Worm (Caenorhabditis elegans) whole organism, L1 larva: ENCODE data around the gene nyn-3.

Source experiments
- C34B4.2 ChIP-seq: sonication (generic microtip); optimal IDR thresholded peaks from 2 replicates; lab custom pipeline; 2017; ENCODE audit warnings: mild to moderate bottlenecking, missing genetic modification characterization, missing compliant biosample characterization
- elt-2 ChIP-seq: sonication (generic microtip); optimal IDR thresholded peaks from 2 replicates; lab custom pipeline; 2016; ENCODE audit warnings: missing genetic modification characterization, mild to moderate bottlenecking, inconsistent platforms, missing compliant biosample characterization, missing genetic modification reagents
- elt-3 ChIP-seq, 6 experiments: fragments of 150-350 bp in 1 of 6; sonication (generic microtip); optimal IDR thresholded peaks; 2 replicates each; lab custom pipeline; 2017 to 2018; ENCODE audit warnings: missing biosample characterization in 6 of 6, missing genetic modification characterization in 6 of 6, inconsistent platforms in 1 of 6
- nhr-28 ChIP-seq: fragments of 150-350 bp; optimal IDR thresholded peaks from 2 replicates; lab custom pipeline; 2014; ENCODE audit warnings: missing biosample characterization, missing genetic modification characterization
- nhr-76 ChIP-seq: sonication (generic microtip); optimal IDR thresholded peaks from 2 replicates; lab custom pipeline; 2017; ENCODE audit warnings: missing biosample characterization, missing genetic modification characterization
- ztf-11 ChIP-seq, 2 experiments: sonication (generic microtip); optimal IDR thresholded peaks; 2 replicates each; lab custom pipeline; 2016 to 2017; ENCODE audit warnings: missing genetic modification characterization in 2 of 2, missing biosample characterization in 1 of 2, missing compliant biosample characterization in 1 of 2

DNA sequence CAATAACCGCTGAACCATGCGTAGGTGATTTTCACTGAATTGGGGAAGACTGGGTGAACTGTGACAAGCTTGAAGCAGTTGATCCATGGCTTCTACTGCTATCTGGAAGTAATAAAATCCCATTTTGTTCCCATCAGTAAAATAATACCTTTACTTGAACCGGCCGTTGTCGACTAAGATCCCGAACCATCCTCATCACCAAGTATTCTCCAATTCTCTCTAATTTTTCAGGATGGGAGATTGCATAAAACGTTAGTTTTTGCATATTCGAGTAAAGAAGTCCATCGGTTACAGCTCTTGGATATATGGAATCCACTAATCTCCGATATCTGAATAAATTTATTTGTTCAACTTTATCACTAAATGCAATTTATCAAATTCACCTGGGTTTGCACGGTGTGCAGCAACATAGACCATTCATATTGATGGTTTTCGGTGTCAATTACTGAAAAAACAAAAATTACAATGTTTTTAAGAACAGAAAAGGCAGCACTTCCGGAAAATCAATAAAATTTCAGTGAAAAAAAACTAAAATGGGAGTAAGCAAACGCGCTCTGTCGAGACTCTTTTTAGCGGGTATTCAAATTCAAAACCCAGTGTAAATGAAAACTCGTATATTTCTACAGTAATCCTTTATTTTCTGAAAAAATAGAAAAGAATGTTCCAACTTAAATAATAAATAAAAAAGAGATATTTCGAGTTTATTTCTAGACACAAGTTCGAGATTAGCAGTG, 28.4 kb upstream of the nyn-3 start, which contains the start of gene efr-3:
- TF ChIP-seq nhr-76 (tag; lab: Kevin White, UChicago), result no peak
- TF ChIP-seq elt-3 (tag; optimal IDR thresholded peaks at IDR 0.05; lab: Kevin White, UChicago), result peak in 1 of 6 experiments; percentile 27
- no peak for TF ChIP-seq C34B4.2
- no peak for TF ChIP-seq nhr-28 (tag; lab: Kevin White, UChicago)
- TF ChIP-seq ztf-11 (tag; optimal IDR thresholded peaks at IDR 0.05; lab: Kevin White, UChicago), result no peak
- no peak for TF ChIP-seq elt-2 (tag; lab: Kevin White, UChicago)
